Worm (Caenorhabditis elegans) whole organism, early embryonic: ENCODE measurements around the gene F11D5.1.

Experiments used
- B0310.2 ChIP-seq: sonication (generic microtip); optimal IDR thresholded peaks from 2 replicates; lab custom pipeline; 2016; ENCODE audit warnings: mild to moderate bottlenecking, missing genetic modification characterization, missing compliant biosample characterization
- F13C5.2 ChIP-seq: sonication (generic microtip); optimal IDR thresholded peaks from 2 replicates; lab custom pipeline; 2017; ENCODE audit warnings: mild to moderate bottlenecking, missing genetic modification characterization, inconsistent platforms, missing compliant biosample characterization
- aly-1 ChIP-seq: sonication (generic microtip); optimal IDR thresholded peaks from 2 replicates; lab custom pipeline; 2016; ENCODE audit warnings: missing genetic modification characterization, missing compliant biosample characterization
- ama-1 ChIP-seq: fragments of 150-350 bp; optimal IDR thresholded peaks from 2 replicates; lab custom pipeline; 2014
- ceh-13 ChIP-seq: fragments of 200-800 bp; sonication (Bioruptor generic); optimal IDR thresholded peaks from 2 replicates; lab custom pipeline; 2018; ENCODE audit warnings: mild to moderate bottlenecking, missing genetic modification characterization, missing compliant biosample characterization
- ceh-36 ChIP-seq: sonication (generic microtip); optimal IDR thresholded peaks from 2 replicates; lab custom pipeline; 2016; ENCODE audit warnings: missing genetic modification characterization, inconsistent platforms, missing compliant biosample characterization
- ets-7 ChIP-seq: sonication (generic microtip); optimal IDR thresholded peaks from 2 replicates; lab custom pipeline; 2016; ENCODE audit warnings: missing genotype, missing genetic modification characterization, missing compliant biosample characterization
- flt-1 ChIP-seq: fragments of 200-800 bp; sonication (Bioruptor generic); IDR thresholded peaks from 2 replicates; pipeline ENCODE4 v1.3.6; 2022; ENCODE audit warnings: missing genetic modification characterization, missing compliant biosample characterization
- hmbx-1 ChIP-seq: sonication (generic microtip); optimal IDR thresholded peaks from 2 replicates; lab custom pipeline; 2016; ENCODE audit warnings: mild to moderate bottlenecking, missing genetic modification characterization, missing compliant biosample characterization
- hmg-4 ChIP-seq: fragments of 200-800 bp; sonication (Bioruptor generic); optimal IDR thresholded peaks from 2 replicates; lab custom pipeline; 2018; ENCODE audit warnings: mild to moderate bottlenecking, missing genetic modification characterization, missing compliant biosample characterization
- hnd-1 ChIP-seq: sonication (generic microtip); optimal IDR thresholded peaks from 2 replicates; lab custom pipeline; 2016; ENCODE audit warnings: missing genetic modification characterization, missing compliant biosample characterization
- pes-1 ChIP-seq: fragments of 200-800 bp; sonication (Bioruptor generic); IDR thresholded peaks from 2 replicates; pipeline ENCODE4 v1.3.6; 2022; ENCODE audit warnings: missing genetic modification reagents, missing genetic modification characterization, missing compliant biosample characterization
- scrt-1 ChIP-seq: fragments of 200-800 bp; sonication (Bioruptor generic); IDR thresholded peaks from 2 replicates; pipeline ENCODE4 v1.3.6; 2022; ENCODE audit warnings: missing genetic modification characterization, missing compliant biosample characterization
- sea-1 ChIP-seq: fragments of 200-800 bp; sonication (Bioruptor generic); conservative IDR thresholded peaks from 2 replicates; pipeline ENCODE4 v1.3.6; 2022; ENCODE audit warnings: missing genetic modification characterization, missing compliant biosample characterization
- tbx-11 ChIP-seq: fragments of 200-800 bp; sonication (Bioruptor generic); IDR thresholded peaks from 2 replicates; pipeline ENCODE4 v1.3.6; 2022; ENCODE audit warnings: missing genetic modification characterization, missing compliant biosample characterization
- tbx-37 ChIP-seq: fragments of 200-800 bp; sonication (Bioruptor generic); conservative IDR thresholded peaks from 2 replicates; pipeline ENCODE4 v1.3.6; 2022; ENCODE audit warnings: missing genetic modification reagents, missing genetic modification characterization, missing compliant biosample characterization
- tra-4 ChIP-seq: sonication (generic microtip); optimal IDR thresholded peaks from 2 replicates; lab custom pipeline; 2017; ENCODE audit warnings: missing genetic modification characterization, missing compliant biosample characterization

F11D5.1 gene

ce11 chrX:3347904-3348441 is 15.0 kb downstream of the F11D5.1 start, which contains the start of gene ZK816.3:
Gene ZK816.3, plus strand, starts transcription at chrX:3348391.
- peak; percentile 41 for TF ChIP-seq ets-7
- TF ChIP-seq scrt-1 (GFP tag; lab: Robert Waterston, UW): peak; percentile 91
- TF ChIP-seq pes-1: peak; percentile 89
- TF ChIP-seq hnd-1: peak; percentile 60
- peak; percentile 87 for TF ChIP-seq flt-1 (GFP tag; lab: Robert Waterston, UW)
- TF ChIP-seq aly-1 (tag; lab: Kevin White, UChicago): peak; percentile 82
- TF ChIP-seq B0310.2 (tag; lab: Kevin White, UChicago): peak; percentile 69
- peak; percentile 90 for TF ChIP-seq sea-1 (GFP tag; lab: Robert Waterston, UW)
- peak; percentile 83 for TF ChIP-seq hmg-4 (GFP tag; lab: Kevin White, UChicago)
- TF ChIP-seq tra-4 (tag; lab: Kevin White, UChicago): peak; percentile 29
- no peak for TF ChIP-seq ama-1 (lab: Kevin White, UChicago)
- TF ChIP-seq tbx-37 (GFP tag; lab: Robert Waterston, UW): peak; percentile 72
- peak; percentile 89 for TF ChIP-seq tbx-11 (GFP tag; lab: Robert Waterston, UW)
- TF ChIP-seq F13C5.2 (tag; lab: Kevin White, UChicago): peak; percentile 74
- TF ChIP-seq ceh-13: peak; percentile 68
- peak; percentile 23 for TF ChIP-seq hmbx-1 (tag; lab: Kevin White, UChicago)
- TF ChIP-seq ceh-36: peak; percentile 83

DNA sequence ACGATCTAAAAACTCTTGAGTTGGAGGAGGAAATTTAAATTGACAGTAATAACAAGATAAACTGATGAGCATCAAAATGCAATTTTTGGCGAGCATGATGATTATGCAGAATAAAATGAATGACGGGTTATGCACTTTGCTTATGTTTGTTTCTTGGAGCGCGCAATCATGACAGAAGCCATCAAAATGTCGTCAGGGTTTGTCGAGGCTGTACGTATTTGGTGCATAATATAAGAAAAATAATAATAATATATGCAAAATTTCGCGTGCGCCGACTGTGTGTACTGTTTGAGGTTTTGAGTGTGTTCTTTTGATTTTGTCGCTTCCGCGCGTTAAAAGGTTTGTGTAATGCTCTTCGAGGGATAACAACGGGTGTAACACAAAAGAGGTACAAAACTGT is 17.4 kb downstream of the F11D5.1 start, which contains the start of gene nspg-4:
TSS of gene nspg-4 (minus strand) at position 101 of the 400 bp plus-strand sequence.
- no peak for TF ChIP-seq tbx-37 (GFP tag; lab: Robert Waterston, UW)
- no peak for TF ChIP-seq hmbx-1 (tag; lab: Kevin White, UChicago)
- TF ChIP-seq ama-1 (lab: Kevin White, UChicago): no peak
- no peak for TF ChIP-seq flt-1 (GFP tag; lab: Robert Waterston, UW)
- TF ChIP-seq ets-7: no peak
- TF ChIP-seq scrt-1 (GFP tag; lab: Robert Waterston, UW): no peak
- TF ChIP-seq hnd-1: no peak
- TF ChIP-seq ceh-36: no peak
- no peak for TF ChIP-seq sea-1 (GFP tag; lab: Robert Waterston, UW)
- TF ChIP-seq pes-1: no peak
- no peak for TF ChIP-seq tbx-11 (GFP tag; lab: Robert Waterston, UW)
- no peak for TF ChIP-seq hmg-4 (GFP tag; lab: Kevin White, UChicago)
- no peak for TF ChIP-seq aly-1 (tag; lab: Kevin White, UChicago)
- no peak for TF ChIP-seq tra-4 (tag; lab: Kevin White, UChicago)
- no peak for TF ChIP-seq B0310.2 (tag; lab: Kevin White, UChicago)

ce11 chrX:3351526-3351925 is 18.6 kb downstream of the F11D5.1 start, which contains the start of gene ZK816.1:
Gene ZK816.1, plus strand, starts transcription at chrX:3351712.
- TF ChIP-seq ceh-36 (no peak), aly-1 (tag; lab: Kevin White, UChicago) (no peak), tbx-11 (GFP tag; lab: Robert Waterston, UW) (no peak), pes-1 (no peak), ets-7 (no peak), sea-1 (GFP tag; lab: Robert Waterston, UW) (no peak), hnd-1 (no peak), flt-1 (GFP tag; lab: Robert Waterston, UW) (no peak), F13C5.2 (tag; lab: Kevin White, UChicago) (no peak), ama-1 (lab: Kevin White, UChicago) (no peak), B0310.2 (tag; lab: Kevin White, UChicago) (no peak), hmg-4 (GFP tag; lab: Kevin White, UChicago) (no peak), tbx-37 (GFP tag; lab: Robert Waterston, UW) (no peak), scrt-1 (GFP tag; lab: Robert Waterston, UW) (no peak), ceh-13 (no peak), hmbx-1 (tag; lab: Kevin White, UChicago) (no peak), tra-4 (tag; lab: Kevin White, UChicago) (no peak)

DNA sequence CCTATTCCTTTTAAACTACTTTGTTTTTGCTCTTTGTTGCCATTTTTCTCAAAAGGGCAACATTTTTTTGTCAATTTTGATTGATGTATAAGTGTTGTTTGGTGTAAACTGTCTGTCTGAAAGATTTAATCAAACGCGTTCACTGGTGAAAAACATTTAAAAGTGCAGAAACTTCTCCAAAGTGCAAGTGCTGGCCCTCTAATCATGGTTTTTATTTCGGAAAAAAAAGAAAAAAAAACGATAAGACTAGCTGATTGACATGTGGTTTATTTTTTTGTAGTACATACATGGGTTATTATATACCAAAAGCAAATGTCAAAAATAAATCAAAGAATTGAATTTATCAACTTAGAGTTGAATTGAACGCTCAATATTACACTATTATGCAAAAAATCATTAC is 29.5 kb downstream of the F11D5.1 start, which contains the start of gene dhs-26:
TSS of gene dhs-26 (minus strand) at position 116 of the 400 bp plus-strand sequence.
- no peak for TF ChIP-seq tbx-37 (GFP tag; lab: Robert Waterston, UW)

DNA sequence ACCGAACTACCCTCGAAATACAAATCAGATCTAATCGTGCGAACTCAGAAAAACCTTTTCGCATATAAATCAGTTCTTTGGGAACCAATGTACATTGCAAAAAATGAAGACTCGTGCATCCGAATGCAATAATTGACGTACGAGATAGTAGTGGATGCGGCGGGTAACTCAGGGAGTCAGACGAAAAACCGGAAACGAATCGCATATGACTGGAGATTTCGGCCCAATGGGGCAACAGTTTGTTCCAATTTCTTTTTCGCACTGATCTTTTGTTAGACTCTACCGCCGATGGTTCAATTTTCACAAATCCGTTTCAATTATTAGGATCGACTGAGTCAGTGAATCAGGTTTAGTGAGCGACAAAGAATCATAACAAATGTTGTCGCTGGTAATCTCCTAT is 33.9 kb downstream of the F11D5.1 start:
- TF ChIP-seq flt-1 (GFP tag; lab: Robert Waterston, UW) (no peak), hnd-1 (no peak), ets-7 (no peak), F13C5.2 (tag; lab: Kevin White, UChicago) (no peak), ceh-13 (no peak), ama-1 (lab: Kevin White, UChicago) (no peak), sea-1 (GFP tag; lab: Robert Waterston, UW) (no peak), hmbx-1 (tag; lab: Kevin White, UChicago) (no peak), scrt-1 (GFP tag; lab: Robert Waterston, UW) (no peak), tra-4 (tag; lab: Kevin White, UChicago) (no peak), hmg-4 (GFP tag; lab: Kevin White, UChicago) (no peak), tbx-37 (GFP tag; lab: Robert Waterston, UW) (no peak), ceh-36 (no peak), B0310.2 (tag; lab: Kevin White, UChicago) (no peak), pes-1 (no peak)

- TF ChIP-seq aly-1 (tag; lab: Kevin White, UChicago) (no peak), tra-4 (tag; lab: Kevin White, UChicago) (no peak), sea-1 (GFP tag; lab: Robert Waterston, UW) (no peak), ets-7 (no peak), flt-1 (GFP tag; lab: Robert Waterston, UW) (no peak), ceh-36 (no peak), hnd-1 (no peak), hmg-4 (GFP tag; lab: Kevin White, UChicago) (no peak), B0310.2 (tag; lab: Kevin White, UChicago) (no peak), ama-1 (lab: Kevin White, UChicago) (no peak), scrt-1 (GFP tag; lab: Robert Waterston, UW) (no peak), ceh-13 (no peak), F13C5.2 (tag; lab: Kevin White, UChicago) (no peak), pes-1 (no peak), hmbx-1 (tag; lab: Kevin White, UChicago) (no peak), tbx-11 (GFP tag; lab: Robert Waterston, UW) (no peak), tbx-37 (GFP tag; lab: Robert Waterston, UW) (no peak)
Measured at ce11 chrX:3368659-3369058, 35.7 kb downstream of the F11D5.1 start, which contains the start of gene ZK563.2. Gene ZK563.2, plus strand, starts transcription at chrX:3368959.
